Fruit fly (Drosophila melanogaster) whole organism, embryonic: ENCODE data around the gene CG32281.

ENCODE experiments used
- Ada2b ChIP-seq: fragments of 200-800 bp; sonication (Bioruptor generic); IDR thresholded peaks from 2 replicates; pipeline ENCODE4 v1.3.6; 2022; ENCODE audit warnings: missing biosample characterization, missing genetic modification characterization
- Adf1 ChIP-seq: fragments of 200-800 bp; sonication (Bioruptor generic); IDR thresholded peaks from 2 replicates; pipeline ENCODE4 v1.3.6; 2022; ENCODE audit warnings: missing biosample characterization, missing genetic modification characterization
- B-H1 ChIP-seq: fragments of 200-800 bp; sonication (Bioruptor generic); IDR thresholded peaks from 3 replicates; pipeline ENCODE4 v1.3.6; 2022; ENCODE audit warnings: missing biosample characterization, missing genetic modification characterization
- CG10321 ChIP-seq: fragments of 200-800 bp; sonication (Bioruptor generic); IDR thresholded peaks from 2 replicates; pipeline ENCODE4 v1.3.6; 2022; ENCODE audit warnings: missing biosample characterization, missing genetic modification characterization
- CG10543 ChIP-seq: fragments of 200-800 bp; sonication (Bioruptor generic); optimal IDR thresholded peaks from 3 replicates; lab custom pipeline; 2017; ENCODE audit warnings: missing biosample characterization, mild to moderate bottlenecking, missing genetic modification characterization, moderate library complexity
- CG11247 ChIP-seq: fragments of 200-800 bp; sonication (Bioruptor generic); IDR thresholded peaks from 2 replicates; pipeline ENCODE4 v1.3.6; 2022; ENCODE audit warnings: missing biosample characterization, missing genetic modification characterization
- CG13424 ChIP-seq: fragments of 200-800 bp; sonication (Bioruptor generic); optimal IDR thresholded peaks from 2 replicates; lab custom pipeline; 2019; ENCODE audit warnings: missing biosample characterization, mild to moderate bottlenecking, missing genetic modification characterization, moderate library complexity
- CG17385 ChIP-seq: fragments of 200-800 bp; sonication (Bioruptor generic); optimal IDR thresholded peaks from 3 replicates; lab custom pipeline; 2018; ENCODE audit warnings: missing biosample characterization, mild to moderate bottlenecking, missing genetic modification characterization
- CG17612 ChIP-seq: fragments of 200-800 bp; sonication (Bioruptor generic); IDR thresholded peaks from 2 replicates; pipeline ENCODE4 v1.3.6; 2022; ENCODE audit warnings: missing biosample characterization, missing genetic modification characterization
- CG2678 ChIP-seq: fragments of 200-800 bp; sonication (Bioruptor generic); optimal IDR thresholded peaks from 3 replicates; lab custom pipeline; 2019; ENCODE audit warnings: missing biosample characterization, mild to moderate bottlenecking, missing genetic modification characterization, moderate library complexity
- CG2875 ChIP-seq: fragments of 200-800 bp; sonication (Bioruptor generic); optimal IDR thresholded peaks from 2 replicates; lab custom pipeline; 2017; ENCODE audit warnings: missing biosample characterization, mild to moderate bottlenecking, missing genetic modification characterization, missing genetic modification reagents
- CG30020 ChIP-seq: fragments of 200-800 bp; optimal IDR thresholded peaks from 2 replicates; lab custom pipeline; 2019; ENCODE audit warnings: missing biosample characterization, mild to moderate bottlenecking, missing genetic modification characterization, moderate library complexity
- CG3163 ChIP-seq: fragments of 200-800 bp; sonication (Bioruptor generic); optimal IDR thresholded peaks from 3 replicates; lab custom pipeline; 2016; ENCODE audit warnings: missing biosample characterization, missing genetic modification characterization
- CG32767 ChIP-seq: fragments of 200-800 bp; sonication (Bioruptor generic); IDR thresholded peaks from 2 replicates; pipeline ENCODE4 v1.3.6; 2022; ENCODE audit warnings: missing biosample characterization, missing genetic modification characterization
- CG32772 ChIP-seq: fragments of 200-800 bp; sonication (Bioruptor generic); IDR thresholded peaks from 2 replicates; pipeline ENCODE4 v1.3.6; 2022; ENCODE audit warnings: missing biosample characterization, missing genetic modification characterization
- CG33557 ChIP-seq: fragments of 200-800 bp; sonication (Bioruptor generic); optimal IDR thresholded peaks from 2 replicates; lab custom pipeline; 2019; ENCODE audit warnings: missing biosample characterization, mild to moderate bottlenecking, missing genetic modification characterization, moderate library complexity
- CG4820 ChIP-seq: fragments of 200-800 bp; sonication (Bioruptor generic); optimal IDR thresholded peaks from 3 replicates; lab custom pipeline; 2016; ENCODE audit warnings: missing biosample characterization, missing genetic modification characterization
- CG6683 ChIP-seq: fragments of 200-800 bp; sonication (Bioruptor generic); optimal IDR thresholded peaks from 2 replicates; lab custom pipeline; 2017; ENCODE audit warnings: missing biosample characterization, mild to moderate bottlenecking, missing genetic modification characterization, missing genetic modification reagents
- D ChIP-seq, 2 experiments: fragments of 200-800 bp in 1 of 2; fragments of >200 bp in 1 of 2; sonication (Bioruptor generic) in 1 of 2; optimal IDR thresholded peaks; 2 replicates in 1 of 2; 3 replicates in 1 of 2; lab custom pipeline; 2017; ENCODE audit warnings: mild to moderate bottlenecking in 1 of 2, missing biosample characterization in 1 of 2, missing genetic modification characterization in 1 of 2, missing genetic modification reagents in 1 of 2
- Eip74EF ChIP-seq, 2 experiments: fragments of 200-800 bp in 1 of 2; fragments of >200 bp in 1 of 2; sonication (Bioruptor generic) in 1 of 2; optimal IDR thresholded peaks; 2 replicates each; lab custom pipeline; 2017 to 2019; ENCODE audit warnings: missing biosample characterization in 2 of 2, missing genetic modification characterization in 2 of 2, mild to moderate bottlenecking in 1 of 2, moderate library complexity in 1 of 2
- HmgD ChIP-seq: fragments of 200-800 bp; sonication (Bioruptor generic); optimal IDR thresholded peaks from 3 replicates; lab custom pipeline; 2016; ENCODE audit warnings: missing biosample characterization, missing genetic modification characterization
- Hr78 ChIP-seq, 2 experiments: fragments of 200-800 bp in 1 of 2; fragments of >200 bp in 1 of 2; sonication (Bioruptor generic) in 1 of 2; optimal IDR thresholded peaks; 2 replicates each; lab custom pipeline; 2017 to 2019; ENCODE audit warnings: missing biosample characterization in 2 of 2, missing genetic modification characterization in 2 of 2, mild to moderate bottlenecking in 1 of 2, moderate library complexity in 1 of 2
- NFAT ChIP-seq: fragments of 200-800 bp; sonication (Bioruptor generic); IDR thresholded peaks from 2 replicates; pipeline ENCODE4 v1.3.6; 2022; ENCODE audit warnings: missing biosample characterization, missing genetic modification characterization
- Neu2 ChIP-seq: fragments of 200-800 bp; sonication (Bioruptor generic); optimal IDR thresholded peaks from 3 replicates; lab custom pipeline; 2016; ENCODE audit warnings: missing biosample characterization, missing genetic modification characterization, borderline replicate concordance
- Sin3A ChIP-seq: fragments of >200 bp; optimal IDR thresholded peaks from 2 replicates; lab custom pipeline; 2018
- Taf1 ChIP-seq: fragments of 200-800 bp; sonication (Bioruptor generic); IDR thresholded peaks from 2 replicates; pipeline ENCODE4 v1.3.6; 2022; ENCODE audit warnings: missing biosample characterization, missing genetic modification characterization
- Tbp ChIP-seq: fragments of >200 bp; optimal IDR thresholded peaks from 2 replicates; lab custom pipeline; 2018; ENCODE audit warnings: missing biosample characterization, missing genetic modification characterization
- al ChIP-seq: fragments of 200-800 bp; sonication (Bioruptor generic); IDR thresholded peaks from 2 replicates; pipeline ENCODE4 v1.3.6; 2022; ENCODE audit warnings: missing biosample characterization, missing genetic modification characterization
- ara ChIP-seq: fragments of 200-800 bp; sonication (Bioruptor generic); IDR thresholded peaks from 2 replicates; pipeline ENCODE4 v1.3.6; 2022; ENCODE audit warnings: missing biosample characterization, missing genetic modification characterization
- ash1 ChIP-seq: fragments of 200-800 bp; sonication (Bioruptor generic); optimal IDR thresholded peaks from 2 replicates; lab custom pipeline; 2018; ENCODE audit warnings: missing biosample characterization, mild to moderate bottlenecking, missing genetic modification characterization
- bowl ChIP-seq: fragments of 200-800 bp; sonication (Bioruptor generic); IDR thresholded peaks from 2 replicates; pipeline ENCODE4 v1.3.6; 2022; ENCODE audit warnings: missing biosample characterization, missing genetic modification characterization
- bsh ChIP-seq, 2 experiments: fragments of 200-800 bp; sonication (Bioruptor generic); optimal IDR thresholded peaks; 2 replicates each; lab custom pipeline; 2017 to 2018; ENCODE audit warnings: mild to moderate bottlenecking in 2 of 2, missing biosample characterization in 2 of 2, missing genetic modification characterization in 2 of 2, moderate library complexity in 1 of 2
- caup ChIP-seq: fragments of 200-800 bp; sonication (Bioruptor generic); optimal IDR thresholded peaks from 3 replicates; lab custom pipeline; 2017; ENCODE audit warnings: missing biosample characterization, mild to moderate bottlenecking, missing genetic modification characterization, moderate library complexity; ENCODE audit not compliant: severe bottlenecking
- cg ChIP-seq: fragments of 200-800 bp; sonication (Bioruptor generic); optimal IDR thresholded peaks from 3 replicates; lab custom pipeline; 2019; ENCODE audit warnings: missing biosample characterization, mild to moderate bottlenecking, missing genetic modification characterization, moderate library complexity
- chif ChIP-seq, 2 experiments: fragments of 200-800 bp; sonication (Bioruptor generic); optimal IDR thresholded peaks; 3 replicates each; lab custom pipeline; 2016; ENCODE audit warnings: missing biosample characterization in 2 of 2, missing genetic modification characterization in 2 of 2
- danr ChIP-seq: fragments of 200-800 bp; sonication (Bioruptor generic); IDR thresholded peaks from 2 replicates; pipeline ENCODE4 v1.3.6; 2022; ENCODE audit warnings: missing biosample characterization, missing genetic modification characterization
- esg ChIP-seq: fragments of 200-800 bp; sonication (Bioruptor generic); conservative IDR thresholded peaks from 2 replicates; pipeline ENCODE4 v1.3.6; 2022; ENCODE audit warnings: missing biosample characterization, missing genetic modification characterization
- gfzf ChIP-seq: fragments of 200-800 bp; sonication (Bioruptor generic); optimal IDR thresholded peaks from 2 replicates; lab custom pipeline; 2016; ENCODE audit warnings: missing biosample characterization, mild to moderate bottlenecking, missing genetic modification characterization, moderate library complexity
- gro ChIP-seq: fragments of 200-800 bp; sonication (Bioruptor generic); optimal IDR thresholded peaks from 2 replicates; lab custom pipeline; 2016; ENCODE audit warnings: missing biosample characterization, missing genetic modification characterization
- hkb ChIP-seq, 2 experiments: fragments of 200-800 bp in 1 of 2; fragments of >200 bp in 1 of 2; sonication (Bioruptor generic) in 1 of 2; IDR thresholded peaks in 1 of 2; optimal IDR thresholded peaks in 1 of 2; 2 replicates each; pipeline versions ENCODE4 v1.3.6 to Lab custom; 2017 to 2022; ENCODE audit warnings: missing biosample characterization in 1 of 2, missing genetic modification characterization in 1 of 2
- insv ChIP-seq, 2 experiments: fragments of 200-800 bp; sonication (Bioruptor generic); optimal IDR thresholded peaks; 3 replicates each; lab custom pipeline; 2016 to 2018; ENCODE audit warnings: missing biosample characterization in 2 of 2, missing genetic modification characterization in 2 of 2
- jing ChIP-seq: fragments of 200-800 bp; sonication (Bioruptor generic); optimal IDR thresholded peaks from 2 replicates; lab custom pipeline; 2018; ENCODE audit warnings: missing biosample characterization, mild to moderate bottlenecking, missing genetic modification characterization
- kay ChIP-seq: fragments of 200-800 bp; sonication (Bioruptor generic); optimal IDR thresholded peaks from 2 replicates; lab custom pipeline; 2016; ENCODE audit warnings: missing biosample characterization, missing genetic modification characterization
- mam ChIP-seq: fragments of 200-800 bp; sonication (Bioruptor generic); optimal IDR thresholded peaks from 3 replicates; lab custom pipeline; 2016; ENCODE audit warnings: missing biosample characterization, missing genetic modification characterization
- pb ChIP-seq: fragments of 200-800 bp; sonication (Bioruptor generic); optimal IDR thresholded peaks from 3 replicates; lab custom pipeline; 2016; ENCODE audit warnings: missing biosample characterization, missing genetic modification characterization
- sens ChIP-seq: fragments of 200-800 bp; sonication (Bioruptor generic); peaks from one replicate; lab custom pipeline; 2016; ENCODE audit warnings: missing biosample characterization, missing genetic modification characterization
- slbo ChIP-seq: fragments of 200-800 bp; sonication (Bioruptor generic); IDR thresholded peaks from 2 replicates; pipeline ENCODE4 v1.3.6; 2022; ENCODE audit warnings: missing biosample characterization, missing genetic modification characterization
- sob ChIP-seq: fragments of 200-800 bp; sonication (Bioruptor generic); IDR thresholded peaks from 2 replicates; pipeline ENCODE4 v1.3.6; 2022; ENCODE audit warnings: missing biosample characterization, missing genetic modification characterization
- tna ChIP-seq: fragments of 200-800 bp; sonication (Bioruptor generic); IDR thresholded peaks from 2 replicates; pipeline ENCODE4 v1.3.6; 2022; ENCODE audit warnings: missing biosample characterization, missing genetic modification characterization; ENCODE audit not compliant: partially characterized antibody
- toy ChIP-seq: fragments of 200-800 bp; sonication (Bioruptor generic); IDR thresholded peaks from 2 replicates; pipeline ENCODE4 v1.3.6; 2022; ENCODE audit warnings: missing biosample characterization, missing genetic modification characterization

Gene CG32281

dm6 chr3L:3127544-3127943 lies 41.6 kb upstream of the CG32281 start, which contains the start of gene promL (continued):
- no peak for TF ChIP-seq bowl (GFP tag; lab: Robert Waterston, UW)
- no peak for TF ChIP-seq Tbp
- no peak for TF ChIP-seq danr (GFP tag; lab: Robert Waterston, UW)
- peak; percentile 41 for TF ChIP-seq CG2678
- TF ChIP-seq al (GFP tag; lab: Robert Waterston, UW) = no peak
- TF ChIP-seq ash1 (GFP tag; lab: Kevin White, UChicago) = peak; percentile 32
- peak; percentile 46 for TF ChIP-seq CG30020
- no peak for TF ChIP-seq kay (GFP tag; lab: Kevin White, UChicago)
- no peak for TF ChIP-seq CG4820 (GFP tag; lab: Kevin White, UChicago)
- TF ChIP-seq sob = peak; percentile 47; the same call in 1 of the 2 replicates
- TF ChIP-seq tna (GFP tag; lab: Robert Waterston, UW) = no peak
- TF ChIP-seq HmgD = peak; percentile 33
- TF ChIP-seq chif (GFP tag; optimal IDR thresholded peaks at IDR 0.05; lab: Kevin White, UChicago) = peak; percentile 12 to 38
- TF ChIP-seq Hr78 (GFP tag; optimal IDR thresholded peaks at IDR 0.05; lab: Kevin White, UChicago) = no peak
- peak; percentile 29 for TF ChIP-seq CG13424 (tag; lab: Kevin White, UChicago)
- peak in 1 of 2 experiments; percentile 48 for TF ChIP-seq Eip74EF (GFP tag; optimal IDR thresholded peaks at IDR 0.05; lab: Kevin White, UChicago)
- TF ChIP-seq CG17612 = no peak
- TF ChIP-seq Sin3A (lab: Kevin White, UChicago) = peak; percentile 42
- TF ChIP-seq Ada2b = peak; percentile 29; the same call in 1 of the 2 replicates
- TF ChIP-seq hkb (optimal IDR thresholded peaks at IDR 0.05; lab: Kevin White, UChicago) = no peak
- TF ChIP-seq hkb (GFP tag; IDR thresholded peaks at IDR 0.05; lab: Robert Waterston, UW) = peak; percentile 58
- TF ChIP-seq esg (GFP tag; lab: Robert Waterston, UW) = no peak
- TF ChIP-seq D (optimal IDR thresholded peaks at IDR 0.05; lab: Kevin White, UChicago) = no peak
- TF ChIP-seq D (GFP tag; optimal IDR thresholded peaks at IDR 0.05; lab: Kevin White, UChicago) = no peak
- peak; percentile 76 for TF ChIP-seq caup
- TF ChIP-seq CG32772 (GFP tag; lab: Robert Waterston, UW) = no peak
- peak; percentile 76 for TF ChIP-seq CG10543 (GFP tag; lab: Kevin White, UChicago)
- peak; percentile 17 for TF ChIP-seq cg (GFP tag; lab: Kevin White, UChicago)
- TF ChIP-seq CG33557 (GFP tag; lab: Kevin White, UChicago) = peak; percentile 47
- TF ChIP-seq mam (GFP tag; lab: Kevin White, UChicago) = no peak
- 0 out of 2 replicates have a peak, but pooled peaks have one; percentile 12 for TF ChIP-seq ara
- peak; percentile 48 for TF ChIP-seq CG17385 (GFP tag; lab: Kevin White, UChicago)
- TF ChIP-seq CG6683 (GFP tag; lab: Kevin White, UChicago) = no peak
- peak; percentile 77 for TF ChIP-seq gro (GFP tag; lab: Kevin White, UChicago)
- TF ChIP-seq pb (GFP tag; lab: Kevin White, UChicago) = peak; percentile 67
- TF ChIP-seq Taf1 (GFP tag; lab: Robert Waterston, UW) = no peak
- no peak for TF ChIP-seq B-H1 (GFP tag; lab: Robert Waterston, UW)
- TF ChIP-seq sens = peak; percentile 75
- peak in 1 of 2 experiments; percentile 55 for TF ChIP-seq insv (GFP tag; optimal IDR thresholded peaks at IDR 0.05; lab: Kevin White, UChicago)
- peak in 1 of 2 experiments; percentile 41 for TF ChIP-seq bsh (GFP tag; optimal IDR thresholded peaks at IDR 0.05; lab: Kevin White, UChicago)
- TF ChIP-seq gfzf (GFP tag; lab: Kevin White, UChicago) = peak; percentile 99
- no peak for TF ChIP-seq Neu2 (GFP tag; lab: Kevin White, UChicago)
- TF ChIP-seq slbo (GFP tag; lab: Robert Waterston, UW) = no peak
- TF ChIP-seq toy (GFP tag; lab: Robert Waterston, UW) = no peak
- no peak for TF ChIP-seq CG10321
- TF ChIP-seq jing (GFP tag; lab: Kevin White, UChicago) = no peak
- 0 out of 2 replicates have a peak, but pooled peaks have one; percentile 5 for TF ChIP-seq NFAT (GFP tag; lab: Robert Waterston, UW)
- TF ChIP-seq Adf1 (GFP tag; lab: Robert Waterston, UW) = no peak; the same call in 1 of the 2 replicates
- no peak for TF ChIP-seq CG3163 (GFP tag; lab: Kevin White, UChicago)
- TF ChIP-seq CG2875 (GFP tag; lab: Kevin White, UChicago) = peak; percentile 25
- TF ChIP-seq CG11247 (GFP tag; lab: Robert Waterston, UW) = 0 out of 2 replicates have a peak, but pooled peaks have one; percentile 24
- TF ChIP-seq CG32767 = peak; percentile 38; the same call in 1 of the 2 replicates
